Worm (Caenorhabditis elegans): ENCODE measurements around the gene odc-1.

ce11 chrV:6875795-6876194 is 24.2 kb downstream of the odc-1 start:
- TF ChIP-seq lin-39 (tag; optimal IDR thresholded peaks at IDR 0.05) = no peak
- TF ChIP-seq nhr-25 (tag; optimal IDR thresholded peaks at IDR 0.05; ENCODE audit: borderline replicate concordance, insufficient read depth) = no peak
- no peak for TF ChIP-seq lir-3 (tag; optimal IDR thresholded peaks at IDR 0.05)
- TF ChIP-seq fkh-10 (GFP tag; optimal IDR thresholded peaks at IDR 0.05) = no peak
- no peak for TF ChIP-seq nhr-11 (tag; optimal IDR thresholded peaks at IDR 0.05)
- TF ChIP-seq mdt-29 (GFP tag; IDR thresholded peaks at IDR 0.05) = no peak
- no peak for TF ChIP-seq mxl-3 (GFP tag; optimal IDR thresholded peaks at IDR 0.05)
- TF ChIP-seq unc-39 (tag; optimal IDR thresholded peaks at IDR 0.05) = no peak
- TF ChIP-seq nhr-77 (tag; optimal IDR thresholded peaks at IDR 0.05) = no peak
- no peak for TF ChIP-seq dpl-1 (GFP tag; optimal IDR thresholded peaks at IDR 0.05)
- TF ChIP-seq ceh-82 (tag; optimal IDR thresholded peaks at IDR 0.05) = no peak
- no peak for TF ChIP-seq fos-1 (tag; optimal IDR thresholded peaks at IDR 0.05)
- TF ChIP-seq ztf-11 (tag; optimal IDR thresholded peaks at IDR 0.05) = no peak
- no peak for TF ChIP-seq spr-3 (GFP tag; optimal IDR thresholded peaks at IDR 0.05)
